Fruit fly (Drosophila melanogaster) Kc167 (cell line): Measurements from ENCODE around the gene Sry-delta.

Source experiments
- Sin3A ChIP-seq: fragments of >200 bp; optimal IDR thresholded peaks from 2 replicates; lab custom pipeline; 2018; ENCODE audit warnings: missing external identifiers
- h ChIP-seq: fragments of >200 bp; optimal IDR thresholded peaks from 3 replicates; lab custom pipeline; 2018; ENCODE audit warnings: missing external identifiers
- psq ChIP-seq: fragments of >200 bp; optimal IDR thresholded peaks from 2 replicates; lab custom pipeline; 2017; ENCODE audit warnings: missing external identifiers
- ttk ChIP-seq: sonication (Bioruptor generic); optimal IDR thresholded peaks from 2 replicates; lab custom pipeline; 2017; ENCODE audit warnings: missing external identifiers

DNA sequence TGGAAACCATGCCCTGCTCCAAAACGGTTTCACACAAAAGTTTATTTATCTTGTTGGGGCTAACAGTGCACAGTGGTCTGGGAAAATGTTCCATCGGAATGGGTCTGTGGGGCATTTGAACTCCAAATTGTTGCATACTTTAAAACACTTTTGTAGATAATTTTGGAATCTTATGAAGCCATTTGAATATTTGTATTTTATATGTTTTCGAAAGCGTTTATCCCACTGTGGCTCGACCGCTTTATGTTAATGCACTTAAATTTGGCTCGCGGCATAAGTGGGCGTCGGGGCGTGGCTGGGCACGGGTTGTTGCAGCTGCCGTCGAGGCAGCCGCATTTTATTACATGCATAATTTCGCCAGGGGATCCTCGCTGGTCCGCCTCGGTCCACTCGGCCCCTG is 28.7 kb downstream of the Sry-delta start:
- TF ChIP-seq ttk (lab: Kevin White, UChicago) (no peak), psq (no peak), Sin3A (no peak), h (no peak)
